Worm (Caenorhabditis elegans) whole organism, young adult: ENCODE measurements around the gene F33E11.2.

ENCODE experiments used
- C06A6.2 ChIP-seq: fragments of 200-800 bp; sonication (Bioruptor generic); conservative IDR thresholded peaks from 2 replicates; pipeline ENCODE4 v1.3.6; 2022; ENCODE audit warnings: missing genetic modification characterization, missing compliant biosample characterization
- C17E4.6 ChIP-seq: fragments of 200-800 bp; sonication (Bioruptor generic); IDR thresholded peaks from 2 replicates; pipeline ENCODE4 v1.3.6; 2022; ENCODE audit warnings: missing genetic modification reagents, missing genetic modification characterization, missing compliant biosample characterization
- K12H6.12 ChIP-seq: fragments of 200-800 bp; sonication (Bioruptor generic); optimal IDR thresholded peaks from 2 replicates; lab custom pipeline; 2018; ENCODE audit warnings: mild to moderate bottlenecking, missing genetic modification characterization, missing compliant biosample characterization
- Y67H2A.10 ChIP-seq: fragments of 200-800 bp; sonication (Bioruptor generic); conservative IDR thresholded peaks from 2 replicates; pipeline ENCODE4 v1.3.6; 2022; ENCODE audit warnings: missing genetic modification reagents, missing genetic modification characterization, missing compliant biosample characterization
- aptf-3 ChIP-seq: fragments of 200-800 bp; sonication (Bioruptor generic); IDR thresholded peaks from 2 replicates; pipeline ENCODE4 v1.3.6; 2022; ENCODE audit warnings: missing genetic modification characterization, missing compliant biosample characterization
- athp-1 ChIP-seq: sonication (generic microtip); optimal IDR thresholded peaks from 2 replicates; lab custom pipeline; 2017; ENCODE audit warnings: mild to moderate bottlenecking, missing genetic modification characterization, missing compliant biosample characterization
- attf-3 ChIP-seq: fragments of 200-800 bp; sonication (Bioruptor generic); conservative IDR thresholded peaks from 2 replicates; pipeline ENCODE4 v1.3.6; 2022; ENCODE audit warnings: missing genetic modification reagents, missing genetic modification characterization, missing compliant biosample characterization
- bed-2 ChIP-seq: fragments of 200-800 bp; sonication (Bioruptor generic); IDR thresholded peaks from 2 replicates; pipeline ENCODE4 v1.3.6; 2022; ENCODE audit warnings: missing genetic modification reagents, missing genetic modification characterization, missing compliant biosample characterization
- cebp-1 ChIP-seq, 2 experiments: fragments of 200-800 bp in 1 of 2; sonication (Bioruptor generic) in 1 of 2; sonication (generic microtip) in 1 of 2; IDR thresholded peaks in 1 of 2; optimal IDR thresholded peaks in 1 of 2; 2 replicates each; pipeline versions ENCODE4 v1.3.6 to Lab custom; 2017 to 2022; ENCODE audit warnings: missing compliant biosample characterization in 2 of 2, missing genetic modification characterization in 2 of 2, mild to moderate bottlenecking in 1 of 2, missing genetic modification reagents in 1 of 2, moderate library complexity in 1 of 2
- ceh-100 ChIP-seq: fragments of 200-800 bp; sonication (Bioruptor generic); IDR thresholded peaks from 2 replicates; pipeline ENCODE4 v1.3.6; 2022; ENCODE audit warnings: missing genetic modification reagents, missing genetic modification characterization, missing compliant biosample characterization
- ceh-27 ChIP-seq: fragments of 200-800 bp; sonication (Bioruptor generic); optimal IDR thresholded peaks from 2 replicates; lab custom pipeline; 2018; ENCODE audit warnings: mild to moderate bottlenecking, missing genetic modification characterization, moderate library complexity, missing compliant biosample characterization
- chd-7 ChIP-seq: sonication (generic microtip); optimal IDR thresholded peaks from 2 replicates; lab custom pipeline; 2016; ENCODE audit warnings: mild to moderate bottlenecking, missing genetic modification characterization, moderate library complexity, missing compliant biosample characterization
- dpl-1 ChIP-seq: fragments of 150-350 bp; optimal IDR thresholded peaks from 2 replicates; lab custom pipeline; 2014; ENCODE audit warnings: missing biosample characterization, missing genetic modification reagents, missing genetic modification characterization
- egl-18 ChIP-seq: fragments of 200-800 bp; sonication (Bioruptor generic); IDR thresholded peaks from 2 replicates; pipeline ENCODE4 v1.3.6; 2022; ENCODE audit warnings: missing genetic modification reagents, missing genetic modification characterization, missing compliant biosample characterization
- ekl-4 ChIP-seq: fragments of 200-800 bp; sonication (Bioruptor generic); IDR thresholded peaks from 2 replicates; pipeline ENCODE4 v1.3.6; 2022; ENCODE audit warnings: missing genetic modification reagents, missing genetic modification characterization, missing compliant biosample characterization
- let-607 ChIP-seq, 2 experiments: fragments of 200-800 bp in 1 of 2; sonication (Bioruptor generic) in 1 of 2; sonication (generic microtip) in 1 of 2; optimal IDR thresholded peaks; 2 replicates each; lab custom pipeline; 2016 to 2018; ENCODE audit warnings: mild to moderate bottlenecking in 2 of 2, missing compliant biosample characterization in 2 of 2, missing genetic modification characterization in 2 of 2, moderate library complexity in 2 of 2, missing genotype in 1 of 2
- lir-1 ChIP-seq: fragments of 200-800 bp; sonication (Bioruptor generic); conservative IDR thresholded peaks from 2 replicates; pipeline ENCODE4 v1.3.6; 2022; ENCODE audit warnings: missing genetic modification reagents, missing genetic modification characterization, missing compliant biosample characterization
- lsy-27 ChIP-seq: sonication (generic microtip); optimal IDR thresholded peaks from 2 replicates; lab custom pipeline; 2017; ENCODE audit warnings: missing genetic modification characterization, mild to moderate bottlenecking, missing compliant biosample characterization, antibody characterized with exemption, missing genotype, borderline replicate concordance; ENCODE audit not compliant: insufficient read depth
- madf-8 ChIP-seq: fragments of 200-800 bp; sonication (Bioruptor generic); conservative IDR thresholded peaks from 2 replicates; pipeline ENCODE4 v1.3.6; 2022; ENCODE audit warnings: missing genetic modification reagents, missing genetic modification characterization, missing compliant biosample characterization
- mxl-1 ChIP-seq: sonication (generic microtip); optimal IDR thresholded peaks from 2 replicates; lab custom pipeline; 2016; ENCODE audit warnings: missing genetic modification characterization, missing compliant biosample characterization
- nhr-179 ChIP-seq: sonication (generic microtip); optimal IDR thresholded peaks from 2 replicates; lab custom pipeline; 2016; ENCODE audit warnings: mild to moderate bottlenecking, missing genetic modification characterization, missing compliant biosample characterization
- pbrm-1 ChIP-seq: fragments of 200-800 bp; sonication (Bioruptor generic); IDR thresholded peaks from 2 replicates; pipeline ENCODE4 v1.3.6; 2022; ENCODE audit warnings: missing genetic modification reagents, missing genetic modification characterization, missing compliant biosample characterization
- rec-8 ChIP-seq, 2 experiments: sonication (generic microtip); optimal IDR thresholded peaks; 2 replicates each; lab custom pipeline; 2016; ENCODE audit warnings: mild to moderate bottlenecking in 2 of 2, missing genetic modification characterization in 2 of 2, missing genetic modification reagents in 2 of 2, missing genotype in 2 of 2, missing biosample characterization in 1 of 2, missing compliant biosample characterization in 1 of 2, moderate library complexity in 1 of 2
- rpc-1 ChIP-seq, 2 experiments: fragments of 150-350 bp in 1 of 2; sonication (generic microtip) in 1 of 2; optimal IDR thresholded peaks; 2 replicates each; lab custom pipeline; 2014 to 2018; ENCODE audit warnings: missing biosample characterization in 1 of 2, missing genetic modification characterization in 1 of 2, missing genetic modification reagents in 1 of 2, missing genotype in 1 of 2
- sdz-38 ChIP-seq: sonication (generic microtip); optimal IDR thresholded peaks from 2 replicates; lab custom pipeline; 2016; ENCODE audit warnings: missing genotype, missing genetic modification characterization, missing compliant biosample characterization
- sea-2 ChIP-seq: fragments of 200-800 bp; sonication (Bioruptor generic); IDR thresholded peaks from 2 replicates; pipeline ENCODE4 v1.3.6; 2022; ENCODE audit warnings: missing genetic modification characterization, missing compliant biosample characterization
- snpc-4 ChIP-seq, 5 experiments: fragments of 150-350 bp in 1 of 5; sonication (generic microtip) in 4 of 5; optimal IDR thresholded peaks; 2 replicates each; lab custom pipeline; 2014 to 2018; ENCODE audit warnings: missing genetic modification characterization in 5 of 5, missing biosample characterization in 3 of 5, antibody characterized with exemption in 2 of 5, mild to moderate bottlenecking in 2 of 5, missing compliant biosample characterization in 2 of 5, missing genotype in 2 of 5, moderate library complexity in 2 of 5, missing genetic modification reagents in 1 of 5
- somi-1 ChIP-seq: fragments of 200-800 bp; sonication (Bioruptor generic); optimal IDR thresholded peaks from 2 replicates; lab custom pipeline; 2018; ENCODE audit warnings: mild to moderate bottlenecking, missing genetic modification characterization, missing compliant biosample characterization
- tbp1 ChIP-seq: fragments of 200-800 bp; sonication (Bioruptor generic); optimal IDR thresholded peaks from 2 replicates; lab custom pipeline; 2018; ENCODE audit warnings: mild to moderate bottlenecking, missing genetic modification characterization, missing compliant biosample characterization
- tbx-9 ChIP-seq: sonication (generic microtip); optimal IDR thresholded peaks from 2 replicates; lab custom pipeline; 2016; ENCODE audit warnings: borderline replicate concordance, missing genetic modification characterization, inconsistent platforms, missing compliant biosample characterization
- tlf-1 ChIP-seq: fragments of 200-800 bp; sonication (Bioruptor generic); optimal IDR thresholded peaks from 2 replicates; lab custom pipeline; 2018; ENCODE audit warnings: mild to moderate bottlenecking, missing genetic modification characterization, missing compliant biosample characterization
- ztf-22 ChIP-seq: fragments of 200-800 bp; sonication (Bioruptor generic); optimal IDR thresholded peaks from 2 replicates; lab custom pipeline; 2018; ENCODE audit warnings: mild to moderate bottlenecking, missing genetic modification characterization, moderate library complexity, missing compliant biosample characterization
- ztf-3 ChIP-seq: fragments of 200-800 bp; sonication (Bioruptor generic); optimal IDR thresholded peaks from 2 replicates; lab custom pipeline; 2018; ENCODE audit warnings: mild to moderate bottlenecking, missing genetic modification characterization, missing compliant biosample characterization

The F33E11.2 gene

ce11 chrV:268007-268406 is 29.7 kb upstream of the F33E11.2 start, which contains the start of gene lgc-26:
TSS of gene lgc-26 (plus strand) at chrV:268307.
- no peak for TF ChIP-seq nhr-179 (tag; lab: Kevin White, UChicago)
- no peak for TF ChIP-seq pbrm-1 (GFP tag; lab: Robert Waterston, UW)
- no peak for TF ChIP-seq tbp1 (GFP tag; lab: Kevin White, UChicago)

DNA sequence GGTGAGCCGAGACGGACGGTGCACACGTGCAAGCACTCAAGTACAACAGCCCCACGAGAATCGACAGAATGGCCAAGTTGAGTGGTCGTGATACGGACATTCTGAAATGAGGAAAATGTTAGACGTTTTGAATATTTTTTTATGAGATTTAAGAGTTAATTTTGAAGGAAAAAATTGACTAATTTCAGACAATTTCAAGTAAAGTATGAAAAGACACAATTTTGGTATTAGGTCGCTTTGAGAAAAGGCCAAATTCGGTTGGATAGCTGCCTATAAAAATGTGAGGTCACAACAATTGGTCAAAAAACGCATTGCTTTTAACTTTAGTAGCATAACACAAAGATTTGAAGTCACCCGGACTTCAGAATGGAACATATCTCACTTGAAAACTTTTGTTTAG is 24.9 kb upstream of the F33E11.2 start, which contains the start of gene nlp-70:
Gene nlp-70, minus strand, starts transcription at position 101 of the 400 bp plus-strand sequence.
- TF ChIP-seq ekl-4 (GFP tag; lab: Robert Waterston, UW) (no peak), rpc-1 (optimal IDR thresholded peaks at IDR 0.05; lab: Kevin White, UChicago) (no peak), rpc-1 (tag; optimal IDR thresholded peaks at IDR 0.05; lab: Kevin White, UChicago) (no peak), ztf-3 (no peak), C06A6.2 (no peak), chd-7 (tag; lab: Kevin White, UChicago) (no peak), tlf-1 (no peak), tbx-9 (tag; lab: Kevin White, UChicago) (no peak), ceh-100 (no peak), ztf-22 (GFP tag; lab: Kevin White, UChicago) (no peak), Y67H2A.10 (no peak), sea-2 (GFP tag; lab: Robert Waterston, UW) (no peak), lsy-27 (tag; lab: Kevin White, UChicago) (no peak), egl-18 (GFP tag; lab: Robert Waterston, UW) (no peak), C17E4.6 (GFP tag; lab: Robert Waterston, UW) (no peak), sdz-38 (tag; lab: Kevin White, UChicago) (no peak), snpc-4 (GFP tag; optimal IDR thresholded peaks at IDR 0.05; lab: Kevin White, UChicago) (no peak), snpc-4 (tag; optimal IDR thresholded peaks at IDR 0.05; lab: Kevin White, UChicago) (no peak)

- no peak for TF ChIP-seq ztf-22 (GFP tag; lab: Kevin White, UChicago)
- TF ChIP-seq dpl-1 (GFP tag; lab: Kevin White, UChicago): no peak
- no peak for TF ChIP-seq let-607 (tag; optimal IDR thresholded peaks at IDR 0.05; lab: Kevin White, UChicago)
- no peak for TF ChIP-seq lir-1 (GFP tag; lab: Robert Waterston, UW)
- no peak for TF ChIP-seq C06A6.2
- TF ChIP-seq attf-3: no peak
- no peak for TF ChIP-seq athp-1 (tag; lab: Kevin White, UChicago)
- no peak for TF ChIP-seq mxl-1 (tag; lab: Kevin White, UChicago)
- no peak for TF ChIP-seq madf-8 (GFP tag; lab: Robert Waterston, UW)
- TF ChIP-seq ceh-27 (GFP tag; lab: Kevin White, UChicago): no peak
- no peak for TF ChIP-seq somi-1 (GFP tag; lab: Kevin White, UChicago)
- TF ChIP-seq rpc-1 (optimal IDR thresholded peaks at IDR 0.05; lab: Kevin White, UChicago): no peak
- TF ChIP-seq rpc-1 (tag; optimal IDR thresholded peaks at IDR 0.05; lab: Kevin White, UChicago): no peak
- no peak for TF ChIP-seq aptf-3 (GFP tag; lab: Robert Waterston, UW)
- no peak for TF ChIP-seq bed-2 (GFP tag; lab: Robert Waterston, UW)
- no peak for TF ChIP-seq snpc-4 (GFP tag; optimal IDR thresholded peaks at IDR 0.05; lab: Kevin White, UChicago)
- no peak for TF ChIP-seq snpc-4 (tag; optimal IDR thresholded peaks at IDR 0.05; lab: Kevin White, UChicago)
- TF ChIP-seq K12H6.12 (tag; lab: Kevin White, UChicago): no peak
- TF ChIP-seq cebp-1 (GFP tag; IDR thresholded peaks at IDR 0.05; lab: Robert Waterston, UW): no peak
- no peak for TF ChIP-seq cebp-1 (tag; optimal IDR thresholded peaks at IDR 0.05; lab: Kevin White, UChicago)
- TF ChIP-seq rec-8 (tag; optimal IDR thresholded peaks at IDR 0.05; lab: Kevin White, UChicago): no peak
Measured at ce11 chrV:281111-281510, 16.6 kb upstream of the F33E11.2 start.
